Worm (Caenorhabditis elegans): ENCODE results near the gene Y37D8A.3.

Y37D8A.3 gene

ce11 chrIII:12829068-12829467 lies at the start of gene Y37D8A.3:
Y37D8A.3 (plus strand) TSS chrIII:12829368.
- TF ChIP-seq tab-1 (GFP tag; IDR thresholded peaks at IDR 0.05) = no peak
- TF ChIP-seq klf-2 (GFP tag; conservative IDR thresholded peaks at IDR 0.05) = no peak
- TF ChIP-seq flt-1 (GFP tag; IDR thresholded peaks at IDR 0.05) = no peak
- TF ChIP-seq T22C8.4 (GFP tag; IDR thresholded peaks at IDR 0.05) = no peak
- no peak for TF ChIP-seq cog-1 (tag; optimal IDR thresholded peaks at IDR 0.05)
- no peak for TF ChIP-seq ref-1 (GFP tag; conservative IDR thresholded peaks at IDR 0.05)
- TF ChIP-seq ztf-29 (GFP tag; IDR thresholded peaks at IDR 0.05) = no peak

DNA sequence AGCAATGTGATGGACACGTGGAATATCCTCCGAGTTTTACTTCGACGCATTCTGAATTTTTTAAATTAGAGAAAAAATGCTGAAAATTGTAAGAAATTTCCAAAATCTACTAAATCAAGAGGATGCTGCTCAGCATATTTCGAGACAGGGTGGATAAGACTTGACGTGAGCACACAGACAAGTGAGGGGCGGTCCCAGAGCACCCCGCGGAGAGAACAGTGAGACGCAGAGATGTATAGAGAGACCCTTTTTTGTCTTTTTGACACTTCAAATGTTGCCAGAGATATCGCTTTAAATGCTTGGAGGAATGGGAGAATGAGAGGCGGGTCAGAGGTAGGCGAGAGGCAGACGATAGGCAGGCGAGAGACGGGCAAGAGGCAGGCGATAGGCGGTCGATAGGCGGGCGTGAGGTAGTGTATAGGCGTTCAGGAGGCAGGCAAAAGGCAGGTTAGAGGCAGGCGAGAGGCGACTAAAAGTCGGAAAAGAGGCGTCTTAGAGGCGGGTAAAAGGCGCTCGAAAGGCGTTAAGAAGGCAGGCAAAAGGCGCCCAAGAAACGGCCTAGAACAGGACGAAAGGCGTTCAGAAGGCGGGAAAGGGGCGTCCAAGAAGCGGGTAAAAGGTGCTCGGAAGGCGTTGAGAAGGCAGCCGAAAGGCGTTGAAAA lies 49.4 kb upstream of the Y37D8A.3 start, which contains the start of gene gab-1:
Gene gab-1 (minus strand): TSS at position 51 of the 662 bp plus-strand sequence.
- TF ChIP-seq med-1 (GFP tag; optimal IDR thresholded peaks at IDR 0.05; ENCODE audit: insufficient read depth) (no peak), klf-2 (GFP tag; conservative IDR thresholded peaks at IDR 0.05) (no peak), tab-1 (GFP tag; IDR thresholded peaks at IDR 0.05) (no peak), ztf-23 (GFP tag; IDR thresholded peaks at IDR 0.05) (no peak), ztf-29 (GFP tag; IDR thresholded peaks at IDR 0.05) (no peak), ref-1 (GFP tag; conservative IDR thresholded peaks at IDR 0.05) (no peak), cog-1 (tag; optimal IDR thresholded peaks at IDR 0.05) (no peak), flt-1 (GFP tag; IDR thresholded peaks at IDR 0.05) (no peak), T22C8.4 (GFP tag; IDR thresholded peaks at IDR 0.05) (no peak)

DNA sequence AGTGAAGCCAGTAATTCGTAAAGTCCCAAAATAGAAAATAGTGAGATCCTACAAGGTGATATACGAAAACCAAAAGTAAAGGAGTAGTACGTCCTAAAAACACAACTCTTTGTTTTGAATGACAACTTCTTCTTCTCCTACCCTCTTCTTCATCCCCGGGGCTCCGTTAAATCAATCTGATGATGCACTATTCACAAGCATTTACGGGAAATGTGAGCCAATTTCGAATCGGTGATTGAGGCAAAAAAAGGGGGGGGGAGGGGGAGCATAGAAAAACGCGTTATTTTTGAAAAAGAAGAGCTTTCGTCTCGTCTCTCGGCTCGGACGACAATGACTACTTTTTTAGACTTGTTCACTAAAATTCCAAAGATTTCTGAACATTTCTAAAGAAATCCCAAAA lies 45.3 kb upstream of the Y37D8A.3 start:
- TF ChIP-seq T22C8.4 (GFP tag; IDR thresholded peaks at IDR 0.05) (no peak), med-1 (GFP tag; optimal IDR thresholded peaks at IDR 0.05; ENCODE audit: insufficient read depth) (no peak)

ce11 chrIII:12784854-12785253 lies 44.3 kb upstream of the Y37D8A.3 start, which contains the start of gene lgc-37:
lgc-37 (plus strand) TSS chrIII:12785154.
- TF ChIP-seq ztf-23 (GFP tag; IDR thresholded peaks at IDR 0.05) = no peak
- TF ChIP-seq med-1 (GFP tag; optimal IDR thresholded peaks at IDR 0.05; ENCODE audit: insufficient read depth) = no peak
- no peak for TF ChIP-seq ztf-29 (GFP tag; IDR thresholded peaks at IDR 0.05)
- no peak for TF ChIP-seq T22C8.4 (GFP tag; IDR thresholded peaks at IDR 0.05)
- no peak for TF ChIP-seq tab-1 (GFP tag; IDR thresholded peaks at IDR 0.05)
- TF ChIP-seq ref-1 (GFP tag; conservative IDR thresholded peaks at IDR 0.05) = no peak
- TF ChIP-seq klf-2 (GFP tag; conservative IDR thresholded peaks at IDR 0.05) = no peak
- TF ChIP-seq cog-1 (tag; optimal IDR thresholded peaks at IDR 0.05) = no peak
- TF ChIP-seq flt-1 (GFP tag; IDR thresholded peaks at IDR 0.05) = no peak

DNA sequence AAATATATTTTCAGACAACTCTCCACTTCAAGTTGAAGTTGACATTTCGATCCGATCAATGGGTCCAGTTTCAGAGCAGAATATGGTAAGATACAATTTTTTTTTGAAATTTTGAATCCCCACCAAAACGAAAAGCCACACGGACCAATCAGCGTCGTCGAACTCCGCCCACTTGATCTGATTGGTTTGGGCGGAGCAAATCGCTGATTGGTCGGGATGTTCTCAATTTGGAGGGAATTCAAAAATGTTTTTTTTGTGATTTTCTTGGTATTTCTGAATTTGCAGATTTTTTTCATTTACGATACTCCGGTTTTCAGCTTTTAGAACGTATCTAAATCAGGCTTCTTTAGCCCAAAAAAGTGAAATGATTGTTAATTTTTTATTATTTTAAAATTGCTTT lies 43.7 kb upstream of the Y37D8A.3 start:
- TF ChIP-seq tab-1 (GFP tag; IDR thresholded peaks at IDR 0.05) = no peak
- no peak for TF ChIP-seq T22C8.4 (GFP tag; IDR thresholded peaks at IDR 0.05)
- no peak for TF ChIP-seq flt-1 (GFP tag; IDR thresholded peaks at IDR 0.05)
- no peak for TF ChIP-seq ref-1 (GFP tag; conservative IDR thresholded peaks at IDR 0.05)
- TF ChIP-seq klf-2 (GFP tag; conservative IDR thresholded peaks at IDR 0.05) = no peak
- no peak for TF ChIP-seq ztf-29 (GFP tag; IDR thresholded peaks at IDR 0.05)
- TF ChIP-seq ztf-23 (GFP tag; IDR thresholded peaks at IDR 0.05) = no peak

DNA sequence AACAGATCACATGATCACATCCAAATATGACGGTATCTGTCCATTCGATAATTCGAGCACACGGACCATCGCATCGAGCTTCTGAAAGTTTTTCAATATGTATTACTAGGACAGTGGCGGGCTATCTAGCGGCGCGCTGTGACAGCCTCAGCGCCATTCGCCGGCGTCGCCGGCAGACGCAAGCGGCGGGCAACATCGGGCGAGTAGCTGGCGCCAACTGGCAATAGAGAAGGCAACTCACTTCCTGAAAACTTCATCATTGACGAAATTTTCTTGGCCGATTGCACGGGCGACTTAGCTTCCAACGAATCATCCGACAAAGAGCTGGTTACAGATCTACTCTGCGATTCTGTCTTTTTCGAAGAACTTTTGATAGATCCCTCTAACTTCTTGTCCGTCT lies 40.9 kb upstream of the Y37D8A.3 start:
- TF ChIP-seq med-1 (GFP tag; optimal IDR thresholded peaks at IDR 0.05; ENCODE audit: insufficient read depth) (no peak), T22C8.4 (GFP tag; IDR thresholded peaks at IDR 0.05) (no peak), ref-1 (GFP tag; conservative IDR thresholded peaks at IDR 0.05) (no peak), ztf-29 (GFP tag; IDR thresholded peaks at IDR 0.05) (no peak)

DNA sequence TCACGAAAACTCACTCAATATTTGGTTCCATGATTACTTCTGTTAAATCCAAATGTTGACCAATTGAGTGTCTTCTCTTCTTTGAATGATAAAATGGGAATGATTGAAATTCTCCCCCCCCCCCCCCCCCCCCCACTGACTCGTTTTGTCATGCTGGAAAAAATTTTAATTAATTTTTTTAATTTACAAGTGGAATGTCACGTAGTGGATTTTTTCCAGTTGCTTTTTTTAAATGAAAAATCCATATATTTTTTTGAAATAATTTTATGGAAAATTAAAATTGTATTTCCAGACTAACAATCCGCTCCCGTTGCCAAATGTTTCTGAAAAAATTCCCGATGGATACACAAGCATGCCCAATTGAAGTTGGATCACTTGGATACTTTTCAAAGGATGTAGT lies 39.7 kb upstream of the Y37D8A.3 start, which contains the start of gene BE10.1:
Gene BE10.1 (minus strand): TSS at position 101 of the 400 bp plus-strand sequence.
- no peak for TF ChIP-seq cog-1 (tag; optimal IDR thresholded peaks at IDR 0.05)
- TF ChIP-seq med-1 (GFP tag; optimal IDR thresholded peaks at IDR 0.05; ENCODE audit: insufficient read depth) = no peak
- no peak for TF ChIP-seq klf-2 (GFP tag; conservative IDR thresholded peaks at IDR 0.05)
- no peak for TF ChIP-seq ztf-23 (GFP tag; IDR thresholded peaks at IDR 0.05)
- no peak for TF ChIP-seq T22C8.4 (GFP tag; IDR thresholded peaks at IDR 0.05)
- no peak for TF ChIP-seq ztf-29 (GFP tag; IDR thresholded peaks at IDR 0.05)
- no peak for TF ChIP-seq ref-1 (GFP tag; conservative IDR thresholded peaks at IDR 0.05)
- no peak for TF ChIP-seq tab-1 (GFP tag; IDR thresholded peaks at IDR 0.05)
- TF ChIP-seq flt-1 (GFP tag; IDR thresholded peaks at IDR 0.05) = no peak

ce11 chrIII:12794200-12794599 lies 35.0 kb upstream of the Y37D8A.3 start:
- TF ChIP-seq T22C8.4 (GFP tag; IDR thresholded peaks at IDR 0.05) (peak; percentile 81), cog-1 (tag; optimal IDR thresholded peaks at IDR 0.05) (no peak)

- TF ChIP-seq ref-1 (GFP tag; conservative IDR thresholded peaks at IDR 0.05) = no peak
- TF ChIP-seq cog-1 (tag; optimal IDR thresholded peaks at IDR 0.05) = no peak
- TF ChIP-seq med-1 (GFP tag; optimal IDR thresholded peaks at IDR 0.05; ENCODE audit: insufficient read depth) = no peak
- no peak for TF ChIP-seq flt-1 (GFP tag; IDR thresholded peaks at IDR 0.05)
- TF ChIP-seq T22C8.4 (GFP tag; IDR thresholded peaks at IDR 0.05) = no peak
- TF ChIP-seq ztf-23 (GFP tag; IDR thresholded peaks at IDR 0.05) = no peak
- no peak for TF ChIP-seq tab-1 (GFP tag; IDR thresholded peaks at IDR 0.05)
- no peak for TF ChIP-seq ztf-29 (GFP tag; IDR thresholded peaks at IDR 0.05)
- no peak for TF ChIP-seq klf-2 (GFP tag; conservative IDR thresholded peaks at IDR 0.05)
Observed at ce11 chrIII:12798469-12798868, 30.7 kb upstream of the Y37D8A.3 start, which contains the start of gene agmo-1. agmo-1 (minus strand) TSS chrIII:12798569.

DNA sequence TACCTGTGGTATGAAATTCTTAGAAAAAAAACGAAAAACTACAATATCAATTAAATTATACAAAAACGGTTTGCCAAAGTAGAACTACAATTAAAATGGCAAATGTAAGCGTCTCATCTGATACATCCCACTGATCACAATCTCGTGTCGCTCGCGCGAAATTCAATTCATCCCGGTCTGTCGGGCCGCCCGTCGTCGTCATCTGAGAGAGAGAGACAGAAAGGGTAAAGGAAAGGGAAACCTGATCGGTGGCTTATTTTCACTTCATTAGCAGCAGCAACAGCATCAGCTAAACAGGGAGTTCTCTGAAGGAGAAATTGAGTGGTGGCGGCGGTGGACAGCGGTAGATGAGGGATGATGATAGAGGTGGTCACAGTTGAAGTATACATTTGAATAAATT lies 28.6 kb upstream of the Y37D8A.3 start:
- TF ChIP-seq flt-1 (GFP tag; IDR thresholded peaks at IDR 0.05) = no peak
- TF ChIP-seq klf-2 (GFP tag; conservative IDR thresholded peaks at IDR 0.05) = no peak
- TF ChIP-seq T22C8.4 (GFP tag; IDR thresholded peaks at IDR 0.05) = no peak
- TF ChIP-seq ztf-29 (GFP tag; IDR thresholded peaks at IDR 0.05) = no peak
- TF ChIP-seq ref-1 (GFP tag; conservative IDR thresholded peaks at IDR 0.05) = no peak
- TF ChIP-seq ztf-23 (GFP tag; IDR thresholded peaks at IDR 0.05) = no peak
- TF ChIP-seq med-1 (GFP tag; optimal IDR thresholded peaks at IDR 0.05; ENCODE audit: insufficient read depth) = no peak
- TF ChIP-seq cog-1 (tag; optimal IDR thresholded peaks at IDR 0.05) = no peak

Measured in whole organism, midembryonic.